Worm (Caenorhabditis elegans) whole organism, L3 larva: Measurements from ENCODE around the gene F38B7.2.

Experiments
- ama-1 ChIP-seq: fragments of 150-350 bp; optimal IDR thresholded peaks from 2 replicates; lab custom pipeline; 2018
- ceh-82 ChIP-seq: fragments of 150-350 bp; optimal IDR thresholded peaks from 2 replicates; lab custom pipeline; 2014; ENCODE audit warnings: missing biosample characterization, missing genetic modification characterization
- jun-1 ChIP-seq: fragments of 150-350 bp; optimal IDR thresholded peaks from 2 replicates; lab custom pipeline; 2014; ENCODE audit warnings: missing biosample characterization, missing genetic modification reagents, missing genetic modification characterization
- nhr-25 ChIP-seq: sonication (generic microtip); optimal IDR thresholded peaks from 2 replicates; lab custom pipeline; 2017; ENCODE audit warnings: missing biosample characterization, missing genetic modification characterization
- pqm-1 ChIP-seq: fragments of 150-350 bp; optimal IDR thresholded peaks from 2 replicates; lab custom pipeline; 2017; ENCODE audit warnings: missing biosample characterization, missing genetic modification characterization, inconsistent platforms
- tbx-2 ChIP-seq: sonication (generic microtip); optimal IDR thresholded peaks from 2 replicates; lab custom pipeline; 2016; ENCODE audit warnings: mild to moderate bottlenecking, missing genetic modification characterization, missing compliant biosample characterization

DNA sequence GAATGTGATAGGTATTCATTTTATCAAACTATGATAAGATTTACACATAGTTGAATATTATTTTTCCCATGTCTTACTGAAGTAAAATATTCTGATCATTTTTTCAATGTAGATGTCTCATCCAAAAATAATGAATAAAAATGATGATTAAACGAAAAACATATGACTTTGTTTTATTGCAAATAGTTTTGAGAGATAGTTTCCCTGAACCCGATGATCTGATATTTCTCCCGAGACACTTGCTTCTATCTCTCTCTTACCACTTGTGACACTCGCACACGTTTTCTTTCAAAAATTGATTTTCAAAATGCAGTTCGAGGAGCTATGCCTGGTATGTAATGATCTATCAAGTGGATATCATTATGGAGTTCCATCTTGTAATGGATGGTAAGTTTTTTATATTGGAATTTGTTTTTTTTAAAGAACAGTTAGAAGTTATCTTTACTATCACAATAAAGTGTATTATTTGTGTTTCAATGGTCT lies 26.4 kb downstream of the F38B7.2 start, which contains the start of the genes nhr-101 and pms-2:
- TF ChIP-seq jun-1 (tag; lab: Kevin White, UChicago) (no peak), ceh-82 (tag; lab: Kevin White, UChicago) (no peak), tbx-2 (tag; lab: Kevin White, UChicago) (no peak), pqm-1 (tag; lab: Kevin White, UChicago) (peak; percentile 11), ama-1 (lab: Kevin White, UChicago) (no peak), nhr-25 (no peak)
